Worm (Caenorhabditis elegans): ENCODE data around the gene K05B2.4.

K05B2.4 gene

ce11 chrX:4959440-4959839 is 38.6 kb upstream of the K05B2.4 start:
- no peak for TF ChIP-seq ZK546.5 (tag; optimal IDR thresholded peaks at IDR 0.05)
- TF ChIP-seq lin-39 (tag; optimal IDR thresholded peaks at IDR 0.05): no peak
- TF ChIP-seq fos-1 (tag; optimal IDR thresholded peaks at IDR 0.05): no peak
- TF ChIP-seq nfya-1 (tag; optimal IDR thresholded peaks at IDR 0.05; ENCODE audit: insufficient read depth): peak; percentile 4
- peak; percentile 56 for TF ChIP-seq egl-5 (tag; optimal IDR thresholded peaks at IDR 0.05)
- TF ChIP-seq ceh-28 (tag; optimal IDR thresholded peaks at IDR 0.05): no peak
- TF ChIP-seq pqm-1 (tag; optimal IDR thresholded peaks at IDR 0.05): no peak

DNA sequence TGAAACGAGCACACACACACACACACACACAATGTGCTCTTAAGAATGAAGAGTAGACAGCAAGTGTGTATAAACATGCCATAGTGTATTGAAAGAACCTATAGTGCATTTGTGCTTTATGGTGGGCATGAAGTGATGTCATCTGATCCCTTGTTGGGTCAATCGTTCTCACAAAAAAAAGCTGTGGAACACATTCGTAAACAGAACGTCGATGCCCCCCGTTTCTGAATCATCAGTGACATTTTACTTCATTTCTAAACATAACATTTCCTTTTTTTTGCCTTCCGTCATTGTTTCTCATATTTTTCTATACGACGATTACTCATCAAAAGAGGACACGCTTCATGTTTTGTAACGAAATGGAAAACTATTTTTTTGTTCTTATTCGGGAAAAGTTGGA is 38.2 kb upstream of the K05B2.4 start:
- no peak for TF ChIP-seq fkh-10 (GFP tag; optimal IDR thresholded peaks at IDR 0.05)
- TF ChIP-seq hmg-11 (tag; optimal IDR thresholded peaks at IDR 0.05): no peak
- peak; percentile 54 for TF ChIP-seq pha-4 (tag; optimal IDR thresholded peaks at IDR 0.05)

ce11 chrX:4957259-4957658 is 36.5 kb upstream of the K05B2.4 start, which contains the start of gene M03F4.4:
TSS of gene M03F4.4 (minus strand) at chrX:4957418.
- TF ChIP-seq nhr-11 (tag; optimal IDR thresholded peaks at IDR 0.05) (peak; percentile 7), nfya-1 (tag; optimal IDR thresholded peaks at IDR 0.05; ENCODE audit: insufficient read depth) (peak; percentile 23), ama-1 (optimal IDR thresholded peaks at IDR 0.05) (no peak), snpc-4 (tag; optimal IDR thresholded peaks at IDR 0.05) (no peak), fos-1 (tag; optimal IDR thresholded peaks at IDR 0.05) (no peak), lin-39 (tag; optimal IDR thresholded peaks at IDR 0.05) (peak; percentile 8), lin-15B (tag; optimal IDR thresholded peaks at IDR 0.05) (no peak), egl-5 (tag; optimal IDR thresholded peaks at IDR 0.05) (peak; percentile 45), ztf-4 (tag; optimal IDR thresholded peaks at IDR 0.05) (no peak), ceh-9 (tag; optimal IDR thresholded peaks at IDR 0.05) (no peak), nhr-12 (tag; optimal IDR thresholded peaks at IDR 0.05) (no peak), elt-2 (tag; optimal IDR thresholded peaks at IDR 0.05) (no peak), pha-4 (tag; optimal IDR thresholded peaks at IDR 0.05) (peak; percentile 20)

ce11 chrX:4947749-4948148 is 27.0 kb upstream of the K05B2.4 start, which contains the start of gene tyra-3:
TSS of gene tyra-3 (plus strand) at chrX:4948049.
- no peak for TF ChIP-seq ZK546.5 (tag; optimal IDR thresholded peaks at IDR 0.05)
- TF ChIP-seq elt-2 (tag; optimal IDR thresholded peaks at IDR 0.05): no peak

DNA sequence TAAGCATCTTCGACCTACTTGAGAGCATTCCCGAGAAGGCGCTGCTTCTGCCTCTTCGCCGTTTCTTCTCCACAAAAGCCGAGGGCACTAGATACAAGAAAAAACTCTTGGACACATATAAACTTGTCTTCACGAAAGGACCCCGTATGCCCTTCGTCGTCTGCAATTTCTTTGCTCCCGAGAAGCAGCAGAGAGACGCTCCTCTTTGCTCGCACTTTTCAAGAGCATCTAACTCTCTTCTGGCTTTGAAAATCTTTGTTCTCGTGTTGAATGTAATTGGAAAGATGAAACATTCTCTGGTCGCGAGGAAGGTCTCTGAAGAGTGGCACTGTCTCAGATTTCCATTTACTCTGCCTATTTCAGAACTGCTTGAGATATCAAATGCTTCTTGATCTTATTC is 18.2 kb upstream of the K05B2.4 start:
- TF ChIP-seq fkh-10 (GFP tag; optimal IDR thresholded peaks at IDR 0.05): peak; percentile 54
- TF ChIP-seq elt-3 (tag; optimal IDR thresholded peaks at IDR 0.05): no peak

ce11 chrX:4932964-4933363 is 12.2 kb upstream of the K05B2.4 start:
- TF ChIP-seq lin-39 (tag; optimal IDR thresholded peaks at IDR 0.05): peak; percentile 86
- TF ChIP-seq nfya-1 (tag; optimal IDR thresholded peaks at IDR 0.05; ENCODE audit: insufficient read depth): peak; percentile 49
- no peak for TF ChIP-seq nhr-237 (tag; optimal IDR thresholded peaks at IDR 0.05)
- peak; percentile 52 for TF ChIP-seq hmg-11 (tag; optimal IDR thresholded peaks at IDR 0.05)

ce11 chrX:4932023-4932422 is 11.2 kb upstream of the K05B2.4 start:
- TF ChIP-seq nfya-1 (tag; optimal IDR thresholded peaks at IDR 0.05; ENCODE audit: insufficient read depth) (no peak), egl-5 (tag; optimal IDR thresholded peaks at IDR 0.05) (no peak), nhr-12 (tag; optimal IDR thresholded peaks at IDR 0.05) (no peak), pqm-1 (tag; optimal IDR thresholded peaks at IDR 0.05) (no peak), tbx-2 (tag; optimal IDR thresholded peaks at IDR 0.05) (no peak), fkh-10 (GFP tag; optimal IDR thresholded peaks at IDR 0.05) (no peak), ZK546.5 (tag; optimal IDR thresholded peaks at IDR 0.05) (no peak), sea-2 (GFP tag; optimal IDR thresholded peaks at IDR 0.05) (no peak), zag-1 (tag; optimal IDR thresholded peaks at IDR 0.05) (no peak), egl-27 (tag; optimal IDR thresholded peaks at IDR 0.05) (no peak), unc-62 (GFP tag; optimal IDR thresholded peaks at IDR 0.05) (no peak), ceh-16 (tag; optimal IDR thresholded peaks at IDR 0.05) (no peak), ceh-28 (tag; optimal IDR thresholded peaks at IDR 0.05) (no peak), jun-1 (tag; optimal IDR thresholded peaks at IDR 0.05) (no peak), ceh-9 (tag; optimal IDR thresholded peaks at IDR 0.05) (no peak), lsy-12 (tag; optimal IDR thresholded peaks at IDR 0.05) (no peak), daf-12 (tag; optimal IDR thresholded peaks at IDR 0.05) (no peak), mdl-1 (tag; optimal IDR thresholded peaks at IDR 0.05) (no peak), pha-4 (tag; optimal IDR thresholded peaks at IDR 0.05) (no peak), unc-39 (tag; optimal IDR thresholded peaks at IDR 0.05) (no peak)

Measured in whole organism, L3 larva.